Fruit fly (Drosophila melanogaster) whole organism: ENCODE measurements around the gene Reg-2.

Experiments used
- CG8478 ChIP-seq: fragments of >200 bp; optimal IDR thresholded peaks from 2 replicates; lab custom pipeline; 2018; ENCODE audit warnings: inconsistent platforms
- EcR ChIP-seq, 2 experiments: fragments of >200 bp; optimal IDR thresholded peaks; 2 replicates each; lab custom pipeline; 2017; ENCODE audit warnings: missing biosample characterization in 2 of 2, missing genetic modification characterization in 2 of 2, missing genetic modification reagents in 2 of 2

DNA sequence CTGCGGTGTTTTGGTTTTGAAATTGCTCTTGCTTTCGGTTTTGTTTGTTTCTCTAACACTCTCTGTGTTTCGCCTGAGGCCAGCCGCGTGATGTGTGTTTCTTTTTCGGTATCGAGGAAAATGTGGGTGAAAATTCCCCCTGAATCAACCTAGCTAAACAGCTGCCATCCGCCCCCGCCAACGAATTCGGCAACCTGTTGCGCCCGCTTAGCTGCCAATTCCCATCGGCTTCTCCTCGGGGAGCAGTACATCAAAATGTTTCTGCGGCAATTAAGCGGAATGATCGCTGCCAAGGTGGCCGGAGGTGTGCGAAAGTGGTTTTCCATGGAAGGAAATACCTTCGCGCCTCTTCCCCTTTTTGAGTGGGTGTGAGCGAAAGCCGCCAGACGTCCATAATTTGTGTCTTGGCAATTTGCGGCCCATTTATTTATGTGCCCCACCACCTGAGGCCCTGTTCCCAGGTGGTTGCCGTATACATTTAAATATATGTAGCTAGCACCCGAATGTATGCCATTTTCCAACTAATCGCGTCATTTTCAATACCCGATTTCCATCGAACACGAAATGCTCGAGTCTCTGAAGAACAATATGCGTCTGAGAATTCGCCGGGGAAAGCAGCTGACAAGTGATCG is 19.7 kb downstream of the Reg-2 start:
- no peak for TF ChIP-seq CG8478
- TF ChIP-seq EcR (GFP tag; optimal IDR thresholded peaks at IDR 0.05; lab: Kevin White, UChicago): no peak
